Worm (Caenorhabditis elegans): ENCODE measurements around the gene K08B12.1.

DNA sequence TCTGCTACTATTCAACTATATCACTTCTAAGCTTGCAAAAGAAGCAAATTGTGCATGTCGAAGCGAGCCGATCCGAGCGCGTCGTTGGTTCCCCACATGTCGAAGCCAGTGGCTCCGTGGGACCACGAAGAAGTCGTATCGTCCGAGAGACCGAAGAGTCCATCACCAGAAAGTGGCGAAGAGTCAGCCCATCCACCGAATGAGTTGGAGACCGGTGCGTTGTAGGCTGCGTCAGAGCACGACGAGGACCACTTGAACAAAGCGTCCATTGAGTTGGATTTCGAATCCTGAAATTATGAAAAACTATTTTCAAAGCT, 35.2 kb upstream of the K08B12.1 start:
- no peak for TF ChIP-seq unc-39 (tag; optimal IDR thresholded peaks at IDR 0.05)
- TF ChIP-seq ceh-83 (GFP tag; optimal IDR thresholded peaks at IDR 0.05) = no peak
- no peak for TF ChIP-seq elt-3 (tag; optimal IDR thresholded peaks at IDR 0.05)
- TF ChIP-seq nhr-12 (tag; optimal IDR thresholded peaks at IDR 0.05) = no peak
